Fruit fly (Drosophila melanogaster) S2 (cell line): Measurements from ENCODE around the gene CG5561.

Experiments used
- CG8478 ChIP-seq: fragments of >200 bp; optimal IDR thresholded peaks from 2 replicates; lab custom pipeline; 2018
- CTCF ChIP-seq, 2 experiments: fragments of >200 bp; optimal IDR thresholded peaks; 2 replicates each; lab custom pipeline; 2018

- TF ChIP-seq CTCF (optimal IDR thresholded peaks at IDR 0.05; lab: Kevin White, UChicago) (no peak), CG8478 (lab: Kevin White, UChicago) (no peak)
Observed at dm6 chr2L:1352768-1353167, 1.1 kb downstream of the CG5561 start, which contains the start of gene CG5556.
